Fruit fly (Drosophila melanogaster): Measurements from ENCODE around the gene mtgo.

Gene mtgo

dm6 chr2L:16679073-16679472, 134.3 kb downstream of the mtgo start:
- TF ChIP-seq pad (GFP tag; optimal IDR thresholded peaks at IDR 0.05): no peak
- TF ChIP-seq CG7101 (tag; optimal IDR thresholded peaks at IDR 0.05): no peak
- TF ChIP-seq Clk (GFP tag; optimal IDR thresholded peaks at IDR 0.05): no peak
- TF ChIP-seq CG1620 (GFP tag; optimal IDR thresholded peaks at IDR 0.05): no peak
- no peak for TF ChIP-seq CG7045 (GFP tag; optimal IDR thresholded peaks at IDR 0.05)
- TF ChIP-seq kay (GFP tag; ENCODE audit: borderline replicate concordance): no peak
- TF ChIP-seq Hr96 (GFP tag; optimal IDR thresholded peaks at IDR 0.05): no peak
- TF ChIP-seq CG5204 (GFP tag; optimal IDR thresholded peaks at IDR 0.05): no peak
- TF ChIP-seq CG12768 (GFP tag; optimal IDR thresholded peaks at IDR 0.05): no peak
- TF ChIP-seq toe (GFP tag; optimal IDR thresholded peaks at IDR 0.05): no peak
- no peak for TF ChIP-seq CG14711 (tag; optimal IDR thresholded peaks at IDR 0.05)
- TF ChIP-seq CG33017 (tag; optimal IDR thresholded peaks at IDR 0.05): no peak
- TF ChIP-seq cnc (optimal IDR thresholded peaks at IDR 0.05): no peak

dm6 chr2L:16679817-16680683, 135.2 kb downstream of the mtgo start, which contains the start of the genes grp and squ:
TSS of gene grp (plus strand) at chr2L:16680054.
TSS of gene squ (plus strand) at chr2L:16680054.
- peak in 1 of 2 experiments; percentile 52 for TF ChIP-seq cnc (optimal IDR thresholded peaks at IDR 0.05)
- peak; percentile 28 for TF ChIP-seq pad (GFP tag; optimal IDR thresholded peaks at IDR 0.05)
- TF ChIP-seq Clk (GFP tag; optimal IDR thresholded peaks at IDR 0.05): no peak
- TF ChIP-seq CG5204 (GFP tag; optimal IDR thresholded peaks at IDR 0.05): no peak
- no peak for TF ChIP-seq CG33017 (tag; optimal IDR thresholded peaks at IDR 0.05)
- TF ChIP-seq bab1 (GFP tag; optimal IDR thresholded peaks at IDR 0.05): no peak
- peak; percentile 14 for TF ChIP-seq CG11617 (GFP tag; optimal IDR thresholded peaks at IDR 0.05)
- peak; percentile 28 for TF ChIP-seq Mnt (GFP tag; optimal IDR thresholded peaks at IDR 0.05)
- TF ChIP-seq kay (GFP tag; ENCODE audit: borderline replicate concordance): no peak
- TF ChIP-seq cic (GFP tag; optimal IDR thresholded peaks at IDR 0.05): no peak
- peak; percentile 15 for TF ChIP-seq CG12768 (GFP tag; optimal IDR thresholded peaks at IDR 0.05)
- TF ChIP-seq CG7101 (tag; optimal IDR thresholded peaks at IDR 0.05): peak; percentile 37
- TF ChIP-seq tj (GFP tag; optimal IDR thresholded peaks at IDR 0.05): peak; percentile 98
- TF ChIP-seq ovo (GFP tag; optimal IDR thresholded peaks at IDR 0.05): peak; percentile 80

- TF ChIP-seq CG7101 (tag; optimal IDR thresholded peaks at IDR 0.05) (no peak), CG12768 (GFP tag; optimal IDR thresholded peaks at IDR 0.05) (no peak), cic (GFP tag; optimal IDR thresholded peaks at IDR 0.05) (no peak), bab1 (GFP tag; optimal IDR thresholded peaks at IDR 0.05) (no peak), ovo (GFP tag; optimal IDR thresholded peaks at IDR 0.05) (no peak), CG33017 (tag; optimal IDR thresholded peaks at IDR 0.05) (no peak), CG14711 (tag; optimal IDR thresholded peaks at IDR 0.05) (no peak), CG7045 (GFP tag; optimal IDR thresholded peaks at IDR 0.05) (no peak), kay (GFP tag; ENCODE audit: borderline replicate concordance) (no peak)
Observed at dm6 chr2L:16682203-16682602, 137.4 kb downstream of the mtgo start, which contains the start of gene CG33552. TSS of gene CG33552 (plus strand) at chr2L:16682503.

- TF ChIP-seq kay (GFP tag; ENCODE audit: borderline replicate concordance) (peak; percentile 6), CG7045 (GFP tag; optimal IDR thresholded peaks at IDR 0.05) (no peak), tj (GFP tag; optimal IDR thresholded peaks at IDR 0.05) (peak; percentile 74), CG7101 (tag; optimal IDR thresholded peaks at IDR 0.05) (peak; percentile 64), CG11617 (GFP tag; optimal IDR thresholded peaks at IDR 0.05) (peak; percentile 19), CG14711 (tag; optimal IDR thresholded peaks at IDR 0.05) (peak; percentile 46), pad (GFP tag; optimal IDR thresholded peaks at IDR 0.05) (peak; percentile 32), Hr96 (GFP tag; optimal IDR thresholded peaks at IDR 0.05) (peak; percentile 45), bab1 (GFP tag; optimal IDR thresholded peaks at IDR 0.05) (peak; percentile 92), Clk (GFP tag; optimal IDR thresholded peaks at IDR 0.05) (no peak)
Observed at dm6 chr2L:16683958-16684877, 139.4 kb downstream of the mtgo start, which contains the start of gene CG31807. TSS of gene CG31807 (minus strand) at chr2L:16684008.

- TF ChIP-seq ovo (GFP tag; optimal IDR thresholded peaks at IDR 0.05) (no peak), Crg-1 (GFP tag; optimal IDR thresholded peaks at IDR 0.05) (no peak), CG12768 (GFP tag; optimal IDR thresholded peaks at IDR 0.05) (no peak), Clk (GFP tag; optimal IDR thresholded peaks at IDR 0.05) (no peak), CG5204 (GFP tag; optimal IDR thresholded peaks at IDR 0.05) (no peak), cic (GFP tag; optimal IDR thresholded peaks at IDR 0.05) (peak; percentile 25), CG7045 (GFP tag; optimal IDR thresholded peaks at IDR 0.05) (no peak), cnc (optimal IDR thresholded peaks at IDR 0.05) (no peak), CG33017 (tag; optimal IDR thresholded peaks at IDR 0.05) (no peak), tj (GFP tag; optimal IDR thresholded peaks at IDR 0.05) (peak; percentile 2), CG7101 (tag; optimal IDR thresholded peaks at IDR 0.05) (peak; percentile 40), CG1620 (GFP tag; optimal IDR thresholded peaks at IDR 0.05) (no peak), pad (GFP tag; optimal IDR thresholded peaks at IDR 0.05) (peak; percentile 4), toe (GFP tag; optimal IDR thresholded peaks at IDR 0.05) (no peak), Mnt (GFP tag; optimal IDR thresholded peaks at IDR 0.05) (no peak), CG11617 (GFP tag; optimal IDR thresholded peaks at IDR 0.05) (peak; percentile 10), kay (GFP tag; ENCODE audit: borderline replicate concordance) (peak; percentile 28), bab1 (GFP tag; optimal IDR thresholded peaks at IDR 0.05) (peak; percentile 38), CG14711 (tag; optimal IDR thresholded peaks at IDR 0.05) (peak; percentile 39), Hr96 (GFP tag; optimal IDR thresholded peaks at IDR 0.05) (no peak)
Observed at dm6 chr2L:16684908-16685611, 140.2 kb downstream of the mtgo start.
